Fruit fly (Drosophila melanogaster) whole organism, embryonic: ENCODE results near the gene CG7806.

Experiments used
- Abd-B ChIP-seq: fragments of 200-800 bp; sonication (Bioruptor generic); optimal IDR thresholded peaks from 2 replicates; lab custom pipeline; 2018; ENCODE audit warnings: missing biosample characterization, mild to moderate bottlenecking, missing genetic modification characterization, moderate library complexity
- Ada2b ChIP-seq: fragments of 200-800 bp; sonication (Bioruptor generic); IDR thresholded peaks from 2 replicates; pipeline ENCODE4 v1.3.6; 2022; ENCODE audit warnings: missing biosample characterization, missing genetic modification characterization
- B-H1 ChIP-seq: fragments of 200-800 bp; sonication (Bioruptor generic); IDR thresholded peaks from 3 replicates; pipeline ENCODE4 v1.3.6; 2022; ENCODE audit warnings: missing biosample characterization, missing genetic modification characterization
- Blimp-1 ChIP-seq: fragments of 200-800 bp; sonication (Bioruptor generic); optimal IDR thresholded peaks from 3 replicates; lab custom pipeline; 2018; ENCODE audit warnings: missing biosample characterization, missing genetic modification characterization, mild to moderate bottlenecking, moderate library complexity, missing genetic modification reagents
- CG10147 ChIP-seq: fragments of 200-800 bp; sonication (Bioruptor generic); optimal IDR thresholded peaks from 2 replicates; lab custom pipeline; 2019; ENCODE audit warnings: missing biosample characterization, mild to moderate bottlenecking, missing genetic modification characterization, moderate library complexity
- CG11085 ChIP-seq: fragments of 200-800 bp; sonication (Bioruptor generic); IDR thresholded peaks from 2 replicates; pipeline ENCODE4 v1.3.6; 2022; ENCODE audit warnings: missing biosample characterization, missing genetic modification characterization
- CG12236 ChIP-seq: fragments of 200-800 bp; sonication (Bioruptor generic); optimal IDR thresholded peaks from 2 replicates; lab custom pipeline; 2016; ENCODE audit warnings: missing biosample characterization, missing genetic modification characterization
- CG13424 ChIP-seq: fragments of 200-800 bp; sonication (Bioruptor generic); optimal IDR thresholded peaks from 2 replicates; lab custom pipeline; 2019; ENCODE audit warnings: missing biosample characterization, mild to moderate bottlenecking, missing genetic modification characterization, moderate library complexity
- CG14710 ChIP-seq: fragments of 200-800 bp; sonication (Bioruptor generic); optimal IDR thresholded peaks from 3 replicates; lab custom pipeline; 2019; ENCODE audit warnings: missing biosample characterization, mild to moderate bottlenecking, missing genetic modification characterization, moderate library complexity
- CG15601 ChIP-seq: fragments of 200-800 bp; sonication (Bioruptor generic); optimal IDR thresholded peaks from 3 replicates; lab custom pipeline; 2019; ENCODE audit warnings: missing biosample characterization, mild to moderate bottlenecking, missing genetic modification characterization, moderate library complexity
- CG16779 ChIP-seq: fragments of 200-800 bp; sonication (Bioruptor generic); IDR thresholded peaks from 2 replicates; pipeline ENCODE4 v1.3.6; 2022; ENCODE audit warnings: missing biosample characterization, missing genetic modification characterization
- CG17829 ChIP-seq: fragments of 200-800 bp; optimal IDR thresholded peaks from 2 replicates; lab custom pipeline; 2019; ENCODE audit warnings: missing biosample characterization, mild to moderate bottlenecking, missing genetic modification characterization, moderate library complexity
- CG2120 ChIP-seq: fragments of 200-800 bp; sonication (Bioruptor generic); optimal IDR thresholded peaks from 3 replicates; lab custom pipeline; 2016; ENCODE audit warnings: missing biosample characterization, missing genetic modification characterization
- CG2889 ChIP-seq: fragments of 200-800 bp; sonication (Bioruptor generic); IDR thresholded peaks from 3 replicates; pipeline ENCODE4 v1.3.6; 2022; ENCODE audit warnings: missing biosample characterization, missing genetic modification characterization
- CG32532 ChIP-seq: fragments of 200-800 bp; sonication (Bioruptor generic); IDR thresholded peaks from 2 replicates; pipeline ENCODE4 v1.3.6; 2022; ENCODE audit warnings: missing biosample characterization, missing genetic modification characterization
- CG33557 ChIP-seq: fragments of 200-800 bp; sonication (Bioruptor generic); optimal IDR thresholded peaks from 2 replicates; lab custom pipeline; 2019; ENCODE audit warnings: missing biosample characterization, mild to moderate bottlenecking, missing genetic modification characterization, moderate library complexity
- CG4820 ChIP-seq: fragments of 200-800 bp; sonication (Bioruptor generic); optimal IDR thresholded peaks from 3 replicates; lab custom pipeline; 2016; ENCODE audit warnings: missing biosample characterization, missing genetic modification characterization
- CG6683 ChIP-seq: fragments of 200-800 bp; sonication (Bioruptor generic); optimal IDR thresholded peaks from 2 replicates; lab custom pipeline; 2017; ENCODE audit warnings: missing biosample characterization, mild to moderate bottlenecking, missing genetic modification characterization, missing genetic modification reagents
- CG7357 ChIP-seq: fragments of 200-800 bp; sonication (Bioruptor generic); IDR thresholded peaks from 3 replicates; pipeline ENCODE4 v1.3.6; 2022; ENCODE audit warnings: missing biosample characterization, missing genetic modification characterization
- CG7839 ChIP-seq: fragments of 200-800 bp; sonication (Bioruptor generic); optimal IDR thresholded peaks from 3 replicates; lab custom pipeline; 2018; ENCODE audit warnings: missing biosample characterization, mild to moderate bottlenecking, missing genetic modification characterization, moderate library complexity
- Dip2 ChIP-seq: fragments of 200-800 bp; sonication (Bioruptor generic); IDR thresholded peaks from 2 replicates; pipeline ENCODE4 v1.3.6; 2022; ENCODE audit warnings: missing biosample characterization, missing genetic modification characterization
- Elba2 ChIP-seq: fragments of 200-800 bp; sonication (Bioruptor generic); optimal IDR thresholded peaks from 3 replicates; lab custom pipeline; 2016; ENCODE audit warnings: missing biosample characterization, missing genetic modification characterization
- Fer2 ChIP-seq: fragments of 200-800 bp; sonication (Bioruptor generic); optimal IDR thresholded peaks from 2 replicates; lab custom pipeline; 2018; ENCODE audit warnings: missing biosample characterization, mild to moderate bottlenecking, missing genetic modification characterization, moderate library complexity
- Hr78 ChIP-seq, 2 experiments: fragments of 200-800 bp in 1 of 2; fragments of >200 bp in 1 of 2; sonication (Bioruptor generic) in 1 of 2; optimal IDR thresholded peaks; 2 replicates each; lab custom pipeline; 2017 to 2019; ENCODE audit warnings: missing biosample characterization in 2 of 2, missing genetic modification characterization in 2 of 2, mild to moderate bottlenecking in 1 of 2, moderate library complexity in 1 of 2
- Kr ChIP-seq: fragments of 200-800 bp; sonication (Bioruptor generic); optimal IDR thresholded peaks from 2 replicates; lab custom pipeline; 2017; ENCODE audit warnings: missing biosample characterization, mild to moderate bottlenecking, missing genetic modification characterization
- Oli ChIP-seq: fragments of 200-800 bp; sonication (Bioruptor generic); optimal IDR thresholded peaks from 2 replicates; lab custom pipeline; 2018; ENCODE audit warnings: missing biosample characterization, mild to moderate bottlenecking, missing genetic modification characterization, moderate library complexity
- Optix ChIP-seq: fragments of 200-800 bp; sonication (Bioruptor generic); IDR thresholded peaks from 3 replicates; pipeline ENCODE4 v1.3.6; 2022; ENCODE audit warnings: missing biosample characterization, missing genetic modification characterization
- Pdp1 ChIP-seq, 2 experiments: fragments of 200-800 bp; sonication (Bioruptor generic); optimal IDR thresholded peaks; 3 replicates each; lab custom pipeline; 2016; ENCODE audit warnings: missing biosample characterization in 2 of 2, missing genetic modification characterization in 2 of 2, mild to moderate bottlenecking in 1 of 2, moderate library complexity in 1 of 2
- Sin3A ChIP-seq: fragments of >200 bp; optimal IDR thresholded peaks from 2 replicates; lab custom pipeline; 2018
- TFAM ChIP-seq: fragments of 200-800 bp; sonication (Bioruptor generic); optimal IDR thresholded peaks from 2 replicates; lab custom pipeline; 2017; ENCODE audit warnings: missing biosample characterization, missing genetic modification characterization, inconsistent platforms
- bigmax ChIP-seq: fragments of 200-800 bp; sonication (Bioruptor generic); optimal IDR thresholded peaks from 2 replicates; lab custom pipeline; 2018; ENCODE audit warnings: missing biosample characterization, mild to moderate bottlenecking, missing genetic modification characterization
- caup ChIP-seq: fragments of 200-800 bp; sonication (Bioruptor generic); optimal IDR thresholded peaks from 3 replicates; lab custom pipeline; 2017; ENCODE audit warnings: missing biosample characterization, mild to moderate bottlenecking, missing genetic modification characterization, moderate library complexity; ENCODE audit not compliant: severe bottlenecking
- chinmo ChIP-seq: fragments of 200-800 bp; sonication (Bioruptor generic); IDR thresholded peaks from 4 replicates; pipeline ENCODE4 v1.3.6; 2022; ENCODE audit warnings: missing biosample characterization, missing genetic modification characterization; ENCODE audit not compliant: partially characterized antibody
- croc ChIP-seq: fragments of 200-800 bp; sonication (Bioruptor generic); conservative IDR thresholded peaks from 3 replicates; pipeline ENCODE4 v1.3.6; 2022; ENCODE audit warnings: missing biosample characterization, missing genetic modification characterization
- cwo ChIP-seq: fragments of 200-800 bp; sonication (Bioruptor generic); optimal IDR thresholded peaks from 3 replicates; lab custom pipeline; 2017; ENCODE audit warnings: missing biosample characterization, missing genetic modification characterization, mild to moderate bottlenecking, moderate library complexity, missing genetic modification reagents
- emc ChIP-seq: fragments of 200-800 bp; sonication (Bioruptor generic); optimal IDR thresholded peaks from 2 replicates; lab custom pipeline; 2016; ENCODE audit warnings: missing biosample characterization, missing genetic modification characterization
- fd102C ChIP-seq: fragments of 200-800 bp; sonication (Bioruptor generic); optimal IDR thresholded peaks from 2 replicates; lab custom pipeline; 2018; ENCODE audit warnings: missing biosample characterization, mild to moderate bottlenecking, missing genetic modification characterization, moderate library complexity
- hkb ChIP-seq, 2 experiments: fragments of 200-800 bp in 1 of 2; fragments of >200 bp in 1 of 2; sonication (Bioruptor generic) in 1 of 2; IDR thresholded peaks in 1 of 2; optimal IDR thresholded peaks in 1 of 2; 2 replicates each; pipeline versions ENCODE4 v1.3.6 to Lab custom; 2017 to 2022; ENCODE audit warnings: missing biosample characterization in 1 of 2, missing genetic modification characterization in 1 of 2
- lbe ChIP-seq: fragments of 200-800 bp; sonication (Bioruptor generic); optimal IDR thresholded peaks from 2 replicates; lab custom pipeline; 2016; ENCODE audit warnings: missing biosample characterization, mild to moderate bottlenecking, missing genetic modification characterization
- lmd ChIP-seq: fragments of 200-800 bp; sonication (Bioruptor generic); IDR thresholded peaks from 2 replicates; pipeline ENCODE4 v1.3.6; 2022; ENCODE audit warnings: missing biosample characterization, missing genetic modification characterization
- org-1 ChIP-seq: fragments of 200-800 bp; sonication (Bioruptor generic); optimal IDR thresholded peaks from 2 replicates; lab custom pipeline; 2017; ENCODE audit warnings: missing biosample characterization, missing genetic modification characterization
- otp ChIP-seq: fragments of 200-800 bp; sonication (Bioruptor generic); IDR thresholded peaks from 3 replicates; pipeline ENCODE4, ENCODE4 v1.3.6; 2022; ENCODE audit warnings: missing biosample characterization, missing genetic modification characterization
- peb ChIP-seq: fragments of 200-800 bp; sonication (Bioruptor generic); IDR thresholded peaks from 2 replicates; pipeline ENCODE4 v1.3.6; 2022; ENCODE audit warnings: missing biosample characterization, missing genetic modification characterization
- slbo ChIP-seq: fragments of 200-800 bp; sonication (Bioruptor generic); IDR thresholded peaks from 2 replicates; pipeline ENCODE4 v1.3.6; 2022; ENCODE audit warnings: missing biosample characterization, missing genetic modification characterization
- trem ChIP-seq: fragments of 200-800 bp; optimal IDR thresholded peaks from 3 replicates; lab custom pipeline; 2019; ENCODE audit warnings: missing biosample characterization, mild to moderate bottlenecking, missing genetic modification characterization, moderate library complexity
- trh ChIP-seq: fragments of 200-800 bp; sonication (Bioruptor generic); optimal IDR thresholded peaks from 2 replicates; lab custom pipeline; 2016; ENCODE audit warnings: missing biosample characterization, missing genetic modification characterization
- tup ChIP-seq: fragments of 200-800 bp; sonication (Bioruptor generic); optimal IDR thresholded peaks from 2 replicates; lab custom pipeline; 2016; ENCODE audit warnings: missing biosample characterization, mild to moderate bottlenecking, missing genetic modification characterization, moderate library complexity
- usp ChIP-seq: fragments of >200 bp; optimal IDR thresholded peaks from 2 replicates; lab custom pipeline; 2017; ENCODE audit warnings: missing biosample characterization, missing genetic modification characterization
- vvl ChIP-seq: fragments of 200-800 bp; sonication (Bioruptor generic); IDR thresholded peaks from 2 replicates; pipeline ENCODE4 v1.3.6; 2022; ENCODE audit warnings: missing biosample characterization, missing genetic modification characterization

Gene CG7806

dm6 chr2L:8319858-8320525 is 8.8 kb downstream of the CG7806 start, which contains the start of the genes mtsh and strat (continued):
- TF ChIP-seq TFAM (GFP tag; lab: Kevin White, UChicago): peak; percentile 21
- peak; percentile 34 for TF ChIP-seq CG12236
- peak; percentile 59 for TF ChIP-seq CG33557 (GFP tag; lab: Kevin White, UChicago)
- no peak for TF ChIP-seq CG10147 (GFP tag; lab: Kevin White, UChicago)
- peak; percentile 63; the same call in 1 of the 3 replicates for TF ChIP-seq otp (GFP tag; lab: Robert Waterston, UW)
- TF ChIP-seq CG11085: peak; percentile 21; the same call in 1 of the 2 replicates
- TF ChIP-seq caup (GFP tag; lab: Kevin White, UChicago): peak; percentile 86
- peak; percentile 60 for TF ChIP-seq CG17829 (tag; lab: Kevin White, UChicago)
- peak; percentile 62 for TF ChIP-seq slbo (GFP tag; lab: Robert Waterston, UW)
- TF ChIP-seq peb (GFP tag; lab: Robert Waterston, UW): peak; percentile 31; the same call in 1 of the 2 replicates
- peak; percentile 31 for TF ChIP-seq Fer2 (tag; lab: Kevin White, UChicago)
- TF ChIP-seq B-H1: peak; percentile 16; the same call in 1 of the 3 replicates
- peak in 1 of 2 experiments; percentile 8 for TF ChIP-seq Pdp1 (GFP tag; optimal IDR thresholded peaks at IDR 0.05; lab: Kevin White, UChicago)
- TF ChIP-seq tup (GFP tag; lab: Kevin White, UChicago): no peak
- no peak for TF ChIP-seq trh
- TF ChIP-seq hkb (optimal IDR thresholded peaks at IDR 0.05; lab: Kevin White, UChicago): no peak
- TF ChIP-seq hkb (GFP tag; IDR thresholded peaks at IDR 0.05; lab: Robert Waterston, UW): peak; percentile 37
- no peak for TF ChIP-seq Elba2
- TF ChIP-seq CG16779: no peak
- TF ChIP-seq Optix (GFP tag; lab: Robert Waterston, UW): no peak
- TF ChIP-seq CG32532: peak; percentile 52
- TF ChIP-seq CG6683 (GFP tag; lab: Kevin White, UChicago): peak; percentile 57
- no peak for TF ChIP-seq Kr (GFP tag; lab: Kevin White, UChicago)
- TF ChIP-seq CG14710 (tag; lab: Kevin White, UChicago): peak; percentile 90
- TF ChIP-seq bigmax (GFP tag; lab: Kevin White, UChicago): peak; percentile 7
- no peak for TF ChIP-seq Dip2 (GFP tag; lab: Robert Waterston, UW)
- TF ChIP-seq cwo (GFP tag; lab: Kevin White, UChicago): no peak
- TF ChIP-seq fd102C (GFP tag; lab: Kevin White, UChicago): peak; percentile 19
- peak; percentile 76 for TF ChIP-seq vvl
- no peak for TF ChIP-seq Oli (tag; lab: Kevin White, UChicago)
- TF ChIP-seq CG13424: no peak
- no peak for TF ChIP-seq usp
- TF ChIP-seq CG2889 (GFP tag; lab: Robert Waterston, UW): no peak
- TF ChIP-seq Abd-B (GFP tag; lab: Kevin White, UChicago): no peak
- peak; percentile 8 for TF ChIP-seq org-1
- TF ChIP-seq CG7357 (GFP tag; lab: Robert Waterston, UW): no peak
- TF ChIP-seq CG7839 (tag; lab: Kevin White, UChicago): no peak
- peak; percentile 65 for TF ChIP-seq trem (tag; lab: Kevin White, UChicago)
- peak; percentile 50 for TF ChIP-seq Sin3A (lab: Kevin White, UChicago)
- TF ChIP-seq CG15601 (tag; lab: Kevin White, UChicago): peak; percentile 75
- peak; percentile 30 for TF ChIP-seq lbe
- no peak; the same call in 2 of the 3 replicates for TF ChIP-seq croc (GFP tag; lab: Robert Waterston, UW)
- TF ChIP-seq emc: no peak
- no peak for TF ChIP-seq Hr78 (GFP tag; optimal IDR thresholded peaks at IDR 0.05; lab: Kevin White, UChicago)
- peak; percentile 30 for TF ChIP-seq Blimp-1 (GFP tag; lab: Kevin White, UChicago)
- TF ChIP-seq CG4820 (GFP tag; lab: Kevin White, UChicago): peak; percentile 45
- TF ChIP-seq lmd (GFP tag; lab: Robert Waterston, UW): no peak
- peak; percentile 59 for TF ChIP-seq CG2120 (GFP tag; lab: Kevin White, UChicago)
- TF ChIP-seq Ada2b: peak; percentile 16; the same call in 1 of the 2 replicates
- TF ChIP-seq chinmo (GFP tag; lab: Robert Waterston, UW): peak; percentile 88; the same call in 3 of the 4 replicates
